Fruit fly (Drosophila melanogaster) whole organism, embryonic: ENCODE data around the gene Ras85D.

Source experiments
- Atf6 ChIP-seq: fragments of 200-800 bp; sonication (Bioruptor generic); IDR thresholded peaks from 2 replicates; pipeline ENCODE4 v1.3.6; 2022; ENCODE audit warnings: missing biosample characterization, missing genetic modification characterization
- CG10209 ChIP-seq: fragments of 200-800 bp; sonication (Bioruptor generic); optimal IDR thresholded peaks from 3 replicates; lab custom pipeline; 2017; ENCODE audit warnings: missing biosample characterization, mild to moderate bottlenecking, missing genetic modification characterization, missing genetic modification reagents
- CG10565 ChIP-seq: fragments of 200-800 bp; sonication (Bioruptor generic); optimal IDR thresholded peaks from 3 replicates; lab custom pipeline; 2016; ENCODE audit warnings: missing biosample characterization, mild to moderate bottlenecking, missing genetic modification characterization
- CG10654 ChIP-seq: fragments of 200-800 bp; sonication (Bioruptor generic); optimal IDR thresholded peaks from 2 replicates; lab custom pipeline; 2016; ENCODE audit warnings: missing biosample characterization, missing genetic modification characterization
- CG11093 ChIP-seq: fragments of 200-800 bp; sonication (Bioruptor generic); IDR thresholded peaks from 3 replicates; pipeline ENCODE4 v1.3.6; 2022; ENCODE audit warnings: missing biosample characterization, missing genetic modification characterization
- CG11696 ChIP-seq: fragments of 200-800 bp; sonication (Bioruptor generic); IDR thresholded peaks from 2 replicates; pipeline ENCODE4 v1.3.6; 2022; ENCODE audit warnings: missing biosample characterization, missing genetic modification characterization
- CG13296 ChIP-seq: fragments of 200-800 bp; sonication (Bioruptor generic); optimal IDR thresholded peaks from 3 replicates; lab custom pipeline; 2018; ENCODE audit warnings: missing biosample characterization, mild to moderate bottlenecking, missing genetic modification characterization
- CG13775 ChIP-seq: fragments of 200-800 bp; sonication (Bioruptor generic); optimal IDR thresholded peaks from 3 replicates; lab custom pipeline; 2017; ENCODE audit warnings: missing biosample characterization, mild to moderate bottlenecking, missing genetic modification characterization
- CG16815 ChIP-seq: fragments of 200-800 bp; sonication (Bioruptor generic); optimal IDR thresholded peaks from 3 replicates; lab custom pipeline; 2017; ENCODE audit warnings: missing biosample characterization, mild to moderate bottlenecking, missing genetic modification characterization
- CG17328 ChIP-seq: fragments of 200-800 bp; sonication (Bioruptor generic); IDR thresholded peaks from 2 replicates; pipeline ENCODE4 v1.3.6; 2022; ENCODE audit warnings: missing biosample characterization, missing genetic modification characterization
- CG17612 ChIP-seq: fragments of 200-800 bp; sonication (Bioruptor generic); IDR thresholded peaks from 2 replicates; pipeline ENCODE4 v1.3.6; 2022; ENCODE audit warnings: missing biosample characterization, missing genetic modification characterization
- CG2129 ChIP-seq: fragments of 200-800 bp; sonication (Bioruptor generic); IDR thresholded peaks from 2 replicates; pipeline ENCODE4 v1.3.6; 2022; ENCODE audit warnings: missing biosample characterization, missing genetic modification characterization; ENCODE audit not compliant: partially characterized antibody
- CG2202 ChIP-seq: fragments of 200-800 bp; sonication (Bioruptor generic); optimal IDR thresholded peaks from 2 replicates; lab custom pipeline; 2018; ENCODE audit warnings: missing biosample characterization, mild to moderate bottlenecking, missing genetic modification characterization
- CG2712 ChIP-seq: fragments of 200-800 bp; optimal IDR thresholded peaks from 3 replicates; lab custom pipeline; 2019; ENCODE audit warnings: missing biosample characterization, mild to moderate bottlenecking, missing genetic modification characterization, moderate library complexity
- CG2889 ChIP-seq: fragments of 200-800 bp; sonication (Bioruptor generic); IDR thresholded peaks from 3 replicates; pipeline ENCODE4 v1.3.6; 2022; ENCODE audit warnings: missing biosample characterization, missing genetic modification characterization
- CG30403 ChIP-seq: fragments of 200-800 bp; sonication (Bioruptor generic); optimal IDR thresholded peaks from 3 replicates; lab custom pipeline; 2016; ENCODE audit warnings: missing biosample characterization, missing genetic modification characterization
- CG31224 ChIP-seq: fragments of 200-800 bp; sonication (Bioruptor generic); IDR thresholded peaks from 2 replicates; pipeline ENCODE4 v1.3.6; 2022; ENCODE audit warnings: missing biosample characterization, missing genetic modification characterization
- CG9215 ChIP-seq: fragments of 200-800 bp; sonication (Bioruptor generic); IDR thresholded peaks from 2 replicates; pipeline ENCODE4 v1.3.6; 2022; ENCODE audit warnings: missing biosample characterization, missing genetic modification characterization
- Dll ChIP-seq: fragments of 200-800 bp; sonication (Bioruptor generic); IDR thresholded peaks from 4 replicates; pipeline ENCODE4 v1.3.6; 2022; ENCODE audit warnings: missing biosample characterization, missing genetic modification characterization; ENCODE audit not compliant: partially characterized antibody
- Doc3 ChIP-seq: fragments of 200-800 bp; sonication (Bioruptor generic); IDR thresholded peaks from 3 replicates; pipeline ENCODE4 v1.3.6; 2022; ENCODE audit warnings: missing biosample characterization, missing genetic modification characterization; ENCODE audit not compliant: partially characterized antibody
- Dp ChIP-seq: fragments of 200-800 bp; sonication (Bioruptor generic); optimal IDR thresholded peaks from 2 replicates; lab custom pipeline; 2018; ENCODE audit warnings: missing biosample characterization, mild to moderate bottlenecking, missing genetic modification characterization, moderate library complexity
- Hr51 ChIP-seq, 2 experiments: fragments of 200-800 bp; sonication (Bioruptor generic); optimal IDR thresholded peaks; 2 replicates in 1 of 2; 3 replicates in 1 of 2; lab custom pipeline; 2016 to 2018; ENCODE audit warnings: missing biosample characterization in 2 of 2, missing genetic modification characterization in 2 of 2, mild to moderate bottlenecking in 1 of 2, moderate library complexity in 1 of 2
- Hsf ChIP-seq: fragments of 200-800 bp; sonication (Bioruptor generic); optimal IDR thresholded peaks from 3 replicates; lab custom pipeline; 2016; ENCODE audit warnings: missing biosample characterization, missing genetic modification characterization
- Jarid2 ChIP-seq: fragments of 200-800 bp; sonication (Bioruptor generic); optimal IDR thresholded peaks from 3 replicates; lab custom pipeline; 2017; ENCODE audit warnings: mild to moderate bottlenecking, missing biosample characterization, missing genetic modification reagents, missing genetic modification characterization
- Nf-YA ChIP-seq: fragments of 200-800 bp; sonication (Bioruptor generic); IDR thresholded peaks from 2 replicates; pipeline ENCODE4 v1.3.6; 2022; ENCODE audit warnings: missing biosample characterization, missing genetic modification characterization
- Oaz ChIP-seq: fragments of 200-800 bp; sonication (Bioruptor generic); IDR thresholded peaks from 2 replicates; pipeline ENCODE4 v1.3.6; 2022; ENCODE audit warnings: missing biosample characterization, missing genetic modification characterization
- PHDP ChIP-seq: fragments of 200-800 bp; sonication (Bioruptor generic); optimal IDR thresholded peaks from 3 replicates; lab custom pipeline; 2018; ENCODE audit warnings: missing biosample characterization, mild to moderate bottlenecking, missing genetic modification characterization, moderate library complexity
- Scr ChIP-seq: fragments of 200-800 bp; sonication (Bioruptor generic); IDR thresholded peaks from 2 replicates; pipeline ENCODE4 v1.3.6; 2022; ENCODE audit warnings: missing biosample characterization, missing genetic modification characterization; ENCODE audit not compliant: partially characterized antibody
- Usf ChIP-seq: fragments of 200-800 bp; sonication (Bioruptor generic); optimal IDR thresholded peaks from 2 replicates; lab custom pipeline; 2017; ENCODE audit warnings: missing genotype, missing biosample characterization, missing genetic modification characterization
- Vsx1 ChIP-seq: fragments of 200-800 bp; sonication (Bioruptor generic); optimal IDR thresholded peaks from 2 replicates; lab custom pipeline; 2017; ENCODE audit warnings: missing biosample characterization, mild to moderate bottlenecking, missing genetic modification characterization, missing genetic modification reagents
- Xbp1 ChIP-seq: fragments of 200-800 bp; sonication (Bioruptor generic); optimal IDR thresholded peaks from 3 replicates; lab custom pipeline; 2016; ENCODE audit warnings: missing biosample characterization, mild to moderate bottlenecking, missing genetic modification characterization
- al ChIP-seq: fragments of 200-800 bp; sonication (Bioruptor generic); IDR thresholded peaks from 2 replicates; pipeline ENCODE4 v1.3.6; 2022; ENCODE audit warnings: missing biosample characterization, missing genetic modification characterization
- bowl ChIP-seq: fragments of 200-800 bp; sonication (Bioruptor generic); IDR thresholded peaks from 2 replicates; pipeline ENCODE4 v1.3.6; 2022; ENCODE audit warnings: missing biosample characterization, missing genetic modification characterization
- cato ChIP-seq: fragments of 200-800 bp; sonication (Bioruptor generic); optimal IDR thresholded peaks from 2 replicates; lab custom pipeline; 2016; ENCODE audit warnings: missing biosample characterization, missing genetic modification characterization, borderline replicate concordance
- chif ChIP-seq, 2 experiments: fragments of 200-800 bp; sonication (Bioruptor generic); optimal IDR thresholded peaks; 3 replicates each; lab custom pipeline; 2016; ENCODE audit warnings: missing biosample characterization in 2 of 2, missing genetic modification characterization in 2 of 2
- dati ChIP-seq: fragments of 200-800 bp; sonication (Bioruptor generic); IDR thresholded peaks from 2 replicates; pipeline ENCODE4 v1.3.6; 2022; ENCODE audit warnings: missing biosample characterization, missing genetic modification characterization
- dmrt11E ChIP-seq: fragments of 200-800 bp; sonication (Bioruptor generic); optimal IDR thresholded peaks from 3 replicates; lab custom pipeline; 2018; ENCODE audit warnings: missing biosample characterization, mild to moderate bottlenecking, missing genetic modification characterization, moderate library complexity
- hkb ChIP-seq, 2 experiments: fragments of 200-800 bp in 1 of 2; fragments of >200 bp in 1 of 2; sonication (Bioruptor generic) in 1 of 2; IDR thresholded peaks in 1 of 2; optimal IDR thresholded peaks in 1 of 2; 2 replicates each; pipeline versions ENCODE4 v1.3.6 to Lab custom; 2017 to 2022; ENCODE audit warnings: missing biosample characterization in 1 of 2, missing genetic modification characterization in 1 of 2
- insv ChIP-seq, 2 experiments: fragments of 200-800 bp; sonication (Bioruptor generic); optimal IDR thresholded peaks; 3 replicates each; lab custom pipeline; 2016 to 2018; ENCODE audit warnings: missing biosample characterization in 2 of 2, missing genetic modification characterization in 2 of 2
- lmd ChIP-seq: fragments of 200-800 bp; sonication (Bioruptor generic); IDR thresholded peaks from 2 replicates; pipeline ENCODE4 v1.3.6; 2022; ENCODE audit warnings: missing biosample characterization, missing genetic modification characterization
- nmo ChIP-seq: fragments of 200-800 bp; sonication (Bioruptor generic); optimal IDR thresholded peaks from 2 replicates; lab custom pipeline; 2018; ENCODE audit warnings: missing biosample characterization, mild to moderate bottlenecking, missing genetic modification characterization, moderate library complexity
- odd ChIP-seq: fragments of 200-800 bp; sonication (Bioruptor generic); optimal IDR thresholded peaks from 2 replicates; lab custom pipeline; 2017; ENCODE audit warnings: missing biosample characterization, mild to moderate bottlenecking, missing genetic modification characterization
- repo ChIP-seq: fragments of 200-800 bp; sonication (Bioruptor generic); optimal IDR thresholded peaks from 2 replicates; lab custom pipeline; 2016; ENCODE audit warnings: missing biosample characterization, missing genetic modification characterization
- tll ChIP-seq, 2 experiments: fragments of 200-800 bp in 1 of 2; fragments of >200 bp in 1 of 2; sonication (Bioruptor generic) in 1 of 2; optimal IDR thresholded peaks; 2 replicates each; lab custom pipeline; 2017 to 2019; ENCODE audit warnings: missing biosample characterization in 2 of 2, missing genetic modification characterization in 2 of 2, mild to moderate bottlenecking in 1 of 2, moderate library complexity in 1 of 2
- vnd ChIP-seq: fragments of 200-800 bp; sonication (Bioruptor generic); IDR thresholded peaks from 3 replicates; pipeline ENCODE4 v1.3.6; 2022; ENCODE audit warnings: missing biosample characterization, missing genetic modification characterization; ENCODE audit not compliant: partially characterized antibody
- zen2 ChIP-seq: fragments of 200-800 bp; sonication (Bioruptor generic); IDR thresholded peaks from 3 replicates; pipeline ENCODE4 v1.3.6; 2022; ENCODE audit warnings: missing biosample characterization, missing genetic modification characterization; ENCODE audit not compliant: partially characterized antibody

Ras85D gene

dm6 chr3R:9493627-9494626, 18.9 kb downstream of the Ras85D start, which contains the start of gene CG16779:
Gene CG16779, minus strand, starts transcription at chr3R:9493677.
- TF ChIP-seq Nf-YA (GFP tag; lab: Robert Waterston, UW) (no peak), CG31224 (GFP tag; lab: Robert Waterston, UW) (no peak), Usf (GFP tag; lab: Kevin White, UChicago) (no peak), bowl (GFP tag; lab: Robert Waterston, UW) (no peak), CG2202 (tag; lab: Kevin White, UChicago) (no peak), cato (GFP tag; lab: Kevin White, UChicago) (no peak), Dp (GFP tag; lab: Kevin White, UChicago) (peak; percentile 89), Hsf (GFP tag; lab: Kevin White, UChicago) (peak; percentile 29), repo (GFP tag; lab: Kevin White, UChicago) (no peak), Vsx1 (GFP tag; lab: Kevin White, UChicago) (no peak), Oaz (GFP tag; lab: Robert Waterston, UW) (no peak), al (GFP tag; lab: Robert Waterston, UW) (no peak), CG10654 (GFP tag; lab: Kevin White, UChicago) (no peak), CG17328 (GFP tag; lab: Robert Waterston, UW) (no peak), dati (GFP tag; lab: Robert Waterston, UW) (no peak), odd (GFP tag; lab: Kevin White, UChicago) (peak; percentile 11), Hr51 (GFP tag; optimal IDR thresholded peaks at IDR 0.05; lab: Kevin White, UChicago) (peak in 1 of 2 experiments; percentile 60), CG17612 (GFP tag; lab: Robert Waterston, UW) (no peak), dmrt11E (tag; lab: Kevin White, UChicago) (peak; percentile 51), CG2129 (GFP tag; lab: Robert Waterston, UW) (no peak), CG2889 (GFP tag; lab: Robert Waterston, UW) (no peak), zen2 (GFP tag; lab: Robert Waterston, UW) (peak; percentile 65; the same call in 2 of the 3 replicates), Jarid2 (GFP tag; lab: Kevin White, UChicago) (no peak), lmd (GFP tag; lab: Robert Waterston, UW) (peak; percentile 33; the same call in 1 of the 2 replicates), CG2712 (tag; lab: Kevin White, UChicago) (peak; percentile 56), CG11696 (GFP tag; lab: Robert Waterston, UW) (no peak), insv (GFP tag; optimal IDR thresholded peaks at IDR 0.05; lab: Kevin White, UChicago) (no peak), CG16815 (GFP tag; lab: Kevin White, UChicago) (peak; percentile 46), nmo (peak; percentile 62), CG10565 (no peak), CG11093 (GFP tag; lab: Robert Waterston, UW) (0 out of 3 replicates have a peak, but pooled peaks have one; percentile 6), hkb (optimal IDR thresholded peaks at IDR 0.05; lab: Kevin White, UChicago) (no peak), hkb (GFP tag; IDR thresholded peaks at IDR 0.05; lab: Robert Waterston, UW) (no peak), PHDP (tag; lab: Kevin White, UChicago) (peak; percentile 45), Doc3 (GFP tag; lab: Robert Waterston, UW) (no peak), chif (GFP tag; optimal IDR thresholded peaks at IDR 0.05; lab: Kevin White, UChicago) (peak; percentile 9 to 22), CG10209 (peak; percentile 53), vnd (GFP tag; lab: Robert Waterston, UW) (no peak), Atf6 (GFP tag; lab: Robert Waterston, UW) (no peak), CG9215 (GFP tag; lab: Robert Waterston, UW) (peak; percentile 99), tll (GFP tag; optimal IDR thresholded peaks at IDR 0.05; lab: Kevin White, UChicago) (no peak), CG13775 (GFP tag; lab: Kevin White, UChicago) (peak; percentile 38), Dll (GFP tag; lab: Robert Waterston, UW) (no peak; the same call in 3 of the 4 replicates), Xbp1 (GFP tag; lab: Kevin White, UChicago) (peak; percentile 24), CG30403 (GFP tag; lab: Kevin White, UChicago) (peak; percentile 59), Scr (GFP tag; lab: Robert Waterston, UW) (0 out of 2 replicates have a peak, but pooled peaks have one; percentile 31), CG13296 (GFP tag; lab: Kevin White, UChicago) (peak; percentile 2)
